Worm (Caenorhabditis elegans) whole organism, young adult: Measurements from ENCODE around the gene F55E10.1.

ENCODE experiments used
- B0035.1 ChIP-seq: sonication (generic microtip); optimal IDR thresholded peaks from 2 replicates; lab custom pipeline; 2016; ENCODE audit warnings: missing genetic modification characterization, mild to moderate bottlenecking, missing compliant biosample characterization, missing genotype, missing genetic modification reagents
- C17E4.6 ChIP-seq: fragments of 200-800 bp; sonication (Bioruptor generic); IDR thresholded peaks from 2 replicates; pipeline ENCODE4 v1.3.6; 2022; ENCODE audit warnings: missing genetic modification reagents, missing genetic modification characterization, missing compliant biosample characterization
- D2030.7 ChIP-seq: fragments of 200-800 bp; sonication (Bioruptor generic); IDR thresholded peaks from 2 replicates; pipeline ENCODE4 v1.3.6; 2022; ENCODE audit warnings: missing genetic modification reagents, missing genetic modification characterization, missing compliant biosample characterization
- F55B11.4 ChIP-seq: sonication (generic microtip); optimal IDR thresholded peaks from 2 replicates; lab custom pipeline; 2016; ENCODE audit warnings: missing compliant biosample characterization, missing genetic modification characterization, borderline replicate concordance; ENCODE audit not compliant: insufficient read depth
- F57A8.1 ChIP-seq: fragments of 200-800 bp; sonication (Bioruptor generic); optimal IDR thresholded peaks from 2 replicates; lab custom pipeline; 2018; ENCODE audit warnings: mild to moderate bottlenecking, missing genetic modification characterization, moderate library complexity, missing compliant biosample characterization
- F57C9.4 ChIP-seq: sonication (generic microtip); optimal IDR thresholded peaks from 2 replicates; lab custom pipeline; 2017; ENCODE audit warnings: mild to moderate bottlenecking, missing genetic modification characterization, missing compliant biosample characterization
- Y53G8AR.9 ChIP-seq: fragments of 200-800 bp; sonication (Bioruptor generic); conservative IDR thresholded peaks from 2 replicates; pipeline ENCODE4 v1.3.6; 2022; ENCODE audit warnings: missing genetic modification reagents, missing genetic modification characterization, missing compliant biosample characterization
- aptf-2 ChIP-seq: fragments of 200-800 bp; sonication (Bioruptor generic); conservative IDR thresholded peaks from 2 replicates; pipeline ENCODE4 v1.3.6; 2022; ENCODE audit warnings: missing genetic modification reagents, missing genetic modification characterization, missing compliant biosample characterization
- aptf-3 ChIP-seq: fragments of 200-800 bp; sonication (Bioruptor generic); IDR thresholded peaks from 2 replicates; pipeline ENCODE4 v1.3.6; 2022; ENCODE audit warnings: missing genetic modification characterization, missing compliant biosample characterization
- athp-1 ChIP-seq: sonication (generic microtip); optimal IDR thresholded peaks from 2 replicates; lab custom pipeline; 2017; ENCODE audit warnings: mild to moderate bottlenecking, missing genetic modification characterization, missing compliant biosample characterization
- attf-5 ChIP-seq: fragments of 200-800 bp; sonication (Bioruptor generic); optimal IDR thresholded peaks from 2 replicates; lab custom pipeline; 2018; ENCODE audit warnings: mild to moderate bottlenecking, missing genetic modification characterization, missing compliant biosample characterization
- attf-6 ChIP-seq: fragments of 200-800 bp; sonication (Bioruptor generic); IDR thresholded peaks from 2 replicates; pipeline ENCODE4 v1.3.6; 2022; ENCODE audit warnings: missing genetic modification reagents, missing genetic modification characterization, missing compliant biosample characterization
- bed-1 ChIP-seq: fragments of 200-800 bp; sonication (Bioruptor generic); IDR thresholded peaks from 2 replicates; pipeline ENCODE4 v1.3.6; 2022; ENCODE audit warnings: missing genetic modification reagents, missing genetic modification characterization, missing compliant biosample characterization
- ccch-3 ChIP-seq: fragments of 200-800 bp; sonication (Bioruptor generic); optimal IDR thresholded peaks from 2 replicates; lab custom pipeline; 2018; ENCODE audit warnings: mild to moderate bottlenecking, missing genetic modification characterization, missing compliant biosample characterization
- ceh-58 ChIP-seq: fragments of 200-800 bp; sonication (Bioruptor generic); IDR thresholded peaks from 2 replicates; pipeline ENCODE4 v1.3.6; 2022; ENCODE audit warnings: missing genetic modification characterization, missing compliant biosample characterization
- ceh-91 ChIP-seq: fragments of 200-800 bp; sonication (Bioruptor generic); IDR thresholded peaks from 2 replicates; pipeline ENCODE4 v1.3.6; 2022; ENCODE audit warnings: missing genetic modification reagents, missing genetic modification characterization, missing compliant biosample characterization
- dpff-1 ChIP-seq: sonication (generic microtip); optimal IDR thresholded peaks from 2 replicates; lab custom pipeline; 2017; ENCODE audit warnings: mild to moderate bottlenecking, missing genetic modification characterization, missing compliant biosample characterization
- efl-1 ChIP-seq: fragments of 150-350 bp; optimal IDR thresholded peaks from 2 replicates; lab custom pipeline; 2014; ENCODE audit warnings: missing biosample characterization, missing genetic modification reagents, missing genetic modification characterization
- ekl-4 ChIP-seq: fragments of 200-800 bp; sonication (Bioruptor generic); IDR thresholded peaks from 2 replicates; pipeline ENCODE4 v1.3.6; 2022; ENCODE audit warnings: missing genetic modification reagents, missing genetic modification characterization, missing compliant biosample characterization
- ets-4 ChIP-seq: fragments of 200-800 bp; sonication (Bioruptor generic); optimal IDR thresholded peaks from 2 replicates; lab custom pipeline; 2018; ENCODE audit warnings: mild to moderate bottlenecking, missing genetic modification characterization, missing compliant biosample characterization
- fkh-3 ChIP-seq: sonication (generic microtip); optimal IDR thresholded peaks from 2 replicates; lab custom pipeline; 2016; ENCODE audit warnings: mild to moderate bottlenecking, missing genetic modification characterization, missing compliant biosample characterization
- gei-17 ChIP-seq: fragments of 200-800 bp; sonication (Bioruptor generic); optimal IDR thresholded peaks from 2 replicates; lab custom pipeline; 2018; ENCODE audit warnings: mild to moderate bottlenecking, missing genetic modification characterization, missing compliant biosample characterization
- hmg-1.2 ChIP-seq: fragments of 200-800 bp; sonication (Bioruptor generic); IDR thresholded peaks from 2 replicates; pipeline ENCODE4 v1.3.6; 2022; ENCODE audit warnings: missing genetic modification reagents, missing genetic modification characterization, missing compliant biosample characterization
- hmg-20 ChIP-seq: fragments of 200-800 bp; sonication (Bioruptor generic); IDR thresholded peaks from 2 replicates; pipeline ENCODE4 v1.3.6; 2022; ENCODE audit warnings: missing genetic modification reagents, missing genetic modification characterization, missing compliant biosample characterization
- hrde-1 ChIP-seq: sonication (generic microtip); optimal IDR thresholded peaks from 2 replicates; lab custom pipeline; 2016; ENCODE audit warnings: missing genetic modification characterization, mild to moderate bottlenecking, missing compliant biosample characterization, moderate library complexity, missing genotype, missing genetic modification reagents, borderline replicate concordance
- hsf-1 ChIP-seq: fragments of 200-800 bp; sonication (Bioruptor generic); IDR thresholded peaks from 2 replicates; pipeline ENCODE4 v1.3.6; 2022; ENCODE audit warnings: missing genetic modification reagents, missing genetic modification characterization, missing compliant biosample characterization
- let-607 ChIP-seq, 2 experiments: fragments of 200-800 bp in 1 of 2; sonication (Bioruptor generic) in 1 of 2; sonication (generic microtip) in 1 of 2; optimal IDR thresholded peaks; 2 replicates each; lab custom pipeline; 2016 to 2018; ENCODE audit warnings: mild to moderate bottlenecking in 2 of 2, missing compliant biosample characterization in 2 of 2, missing genetic modification characterization in 2 of 2, moderate library complexity in 2 of 2, missing genotype in 1 of 2
- lin-26 ChIP-seq: fragments of 200-800 bp; sonication (Bioruptor generic); IDR thresholded peaks from 2 replicates; pipeline ENCODE4 v1.3.6; 2022; ENCODE audit warnings: missing genetic modification reagents, missing genetic modification characterization, missing compliant biosample characterization
- lsy-27 ChIP-seq: sonication (generic microtip); optimal IDR thresholded peaks from 2 replicates; lab custom pipeline; 2017; ENCODE audit warnings: missing genetic modification characterization, mild to moderate bottlenecking, missing compliant biosample characterization, antibody characterized with exemption, missing genotype, borderline replicate concordance; ENCODE audit not compliant: insufficient read depth
- madf-3 ChIP-seq: fragments of 200-800 bp; sonication (Bioruptor generic); IDR thresholded peaks from 2 replicates; pipeline ENCODE4 v1.3.6; 2022; ENCODE audit warnings: missing genetic modification reagents, missing genetic modification characterization, missing compliant biosample characterization
- madf-6 ChIP-seq: fragments of 200-800 bp; sonication (Bioruptor generic); IDR thresholded peaks from 2 replicates; pipeline ENCODE4 v1.3.6; 2022; ENCODE audit warnings: missing genetic modification reagents, missing genetic modification characterization, missing compliant biosample characterization
- mcd-1 ChIP-seq: fragments of 200-800 bp; sonication (Bioruptor generic); IDR thresholded peaks from 2 replicates; pipeline ENCODE4 v1.3.6; 2022; ENCODE audit warnings: missing genetic modification reagents, missing genetic modification characterization, missing compliant biosample characterization
- mes-4 ChIP-seq: sonication (generic microtip); optimal IDR thresholded peaks from 2 replicates; lab custom pipeline; 2016; ENCODE audit warnings: missing genotype, missing genetic modification characterization, missing compliant biosample characterization
- nfya-1 ChIP-seq: sonication (generic microtip); optimal IDR thresholded peaks from 2 replicates; lab custom pipeline; 2017; ENCODE audit warnings: antibody characterized with exemption, missing compliant biosample characterization, missing genetic modification characterization, borderline replicate concordance; ENCODE audit not compliant: insufficient read depth
- nfya-2 ChIP-seq: fragments of 200-800 bp; sonication (Bioruptor generic); IDR thresholded peaks from 2 replicates; pipeline ENCODE4 v1.3.6; 2022; ENCODE audit warnings: missing genetic modification reagents, missing genetic modification characterization, missing compliant biosample characterization
- nhr-27 ChIP-seq: fragments of 200-800 bp; sonication (Bioruptor generic); optimal IDR thresholded peaks from 2 replicates; lab custom pipeline; 2018; ENCODE audit warnings: mild to moderate bottlenecking, missing genetic modification characterization, moderate library complexity, missing compliant biosample characterization
- rcor-1 ChIP-seq: fragments of 200-800 bp; sonication (Bioruptor generic); IDR thresholded peaks from 2 replicates; pipeline ENCODE4 v1.3.6; 2022; ENCODE audit warnings: missing genetic modification reagents, missing genetic modification characterization, missing compliant biosample characterization
- sea-2 ChIP-seq: fragments of 200-800 bp; sonication (Bioruptor generic); IDR thresholded peaks from 2 replicates; pipeline ENCODE4 v1.3.6; 2022; ENCODE audit warnings: missing genetic modification characterization, missing compliant biosample characterization
- snpc-4 ChIP-seq, 5 experiments: fragments of 150-350 bp in 1 of 5; sonication (generic microtip) in 4 of 5; optimal IDR thresholded peaks; 2 replicates each; lab custom pipeline; 2014 to 2018; ENCODE audit warnings: missing genetic modification characterization in 5 of 5, missing biosample characterization in 3 of 5, antibody characterized with exemption in 2 of 5, mild to moderate bottlenecking in 2 of 5, missing compliant biosample characterization in 2 of 5, missing genotype in 2 of 5, moderate library complexity in 2 of 5, missing genetic modification reagents in 1 of 5
- somi-1 ChIP-seq: fragments of 200-800 bp; sonication (Bioruptor generic); optimal IDR thresholded peaks from 2 replicates; lab custom pipeline; 2018; ENCODE audit warnings: mild to moderate bottlenecking, missing genetic modification characterization, missing compliant biosample characterization
- tbp1 ChIP-seq: fragments of 200-800 bp; sonication (Bioruptor generic); optimal IDR thresholded peaks from 2 replicates; lab custom pipeline; 2018; ENCODE audit warnings: mild to moderate bottlenecking, missing genetic modification characterization, missing compliant biosample characterization
- tbx-9 ChIP-seq: sonication (generic microtip); optimal IDR thresholded peaks from 2 replicates; lab custom pipeline; 2016; ENCODE audit warnings: borderline replicate concordance, missing genetic modification characterization, inconsistent platforms, missing compliant biosample characterization
- tlf-1 ChIP-seq: fragments of 200-800 bp; sonication (Bioruptor generic); optimal IDR thresholded peaks from 2 replicates; lab custom pipeline; 2018; ENCODE audit warnings: mild to moderate bottlenecking, missing genetic modification characterization, missing compliant biosample characterization
- unc-62 ChIP-seq: fragments of 150-350 bp; optimal IDR thresholded peaks from 2 replicates; lab custom pipeline; 2014; ENCODE audit warnings: missing biosample characterization, missing genetic modification reagents, missing genetic modification characterization
- ztf-25 ChIP-seq: fragments of 200-800 bp; sonication (Bioruptor generic); IDR thresholded peaks from 2 replicates; pipeline ENCODE4 v1.3.6; 2022; ENCODE audit warnings: missing genetic modification reagents, missing genetic modification characterization, missing compliant biosample characterization
- ztf-28 ChIP-seq: fragments of 200-800 bp; sonication (Bioruptor generic); IDR thresholded peaks from 2 replicates; pipeline ENCODE4 v1.3.6; 2022; ENCODE audit warnings: missing genetic modification reagents, missing genetic modification characterization, missing compliant biosample characterization

Gene F55E10.1

DNA sequence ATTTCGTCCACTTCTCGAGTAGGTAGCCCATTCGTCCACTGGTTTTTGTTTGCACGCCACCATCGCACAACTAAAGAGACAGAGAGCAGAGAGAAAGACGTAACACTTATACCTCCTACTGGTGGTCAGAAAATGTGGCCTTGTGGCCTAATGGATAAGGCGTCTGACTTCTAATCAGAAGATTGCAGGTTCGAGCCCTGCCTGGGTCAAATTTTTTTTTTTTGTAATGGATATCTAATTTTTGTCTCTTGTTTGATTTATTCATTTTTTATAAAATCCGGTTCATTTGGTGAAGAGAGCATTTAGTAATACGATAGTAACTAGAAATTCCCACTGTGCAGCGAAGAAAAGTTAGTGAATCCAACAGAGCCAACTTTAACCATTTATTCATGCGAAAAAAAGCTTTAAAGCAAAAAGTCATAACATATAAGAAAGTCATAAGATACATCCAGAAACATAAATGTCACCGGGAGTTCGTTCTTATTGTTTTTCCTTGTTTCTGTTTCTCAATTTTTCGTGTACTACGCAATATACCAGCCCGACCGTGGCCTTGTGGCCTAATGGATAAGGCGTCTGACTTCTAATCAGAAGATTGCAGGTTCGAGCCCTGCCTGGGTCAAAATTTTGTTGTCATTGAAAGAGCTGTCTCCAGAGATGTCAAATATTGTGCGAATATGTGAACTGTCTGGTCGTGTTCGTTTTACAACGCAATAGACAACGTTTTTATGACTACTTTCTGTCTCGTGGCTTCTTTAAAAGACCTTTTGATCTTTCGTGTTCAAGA is 44.5 kb downstream of the F55E10.1 start (continued):
- no peak for TF ChIP-seq ceh-91 (GFP tag; lab: Robert Waterston, UW)
- TF ChIP-seq F57C9.4 (tag; lab: Kevin White, UChicago): no peak
- TF ChIP-seq tbx-9: no peak
- no peak for TF ChIP-seq attf-6 (GFP tag; lab: Robert Waterston, UW)
- TF ChIP-seq D2030.7 (GFP tag; lab: Robert Waterston, UW): peak; percentile 44
- TF ChIP-seq Y53G8AR.9 (GFP tag; lab: Robert Waterston, UW): no peak
- no peak for TF ChIP-seq efl-1
- TF ChIP-seq ets-4 (GFP tag; lab: Kevin White, UChicago): no peak
- TF ChIP-seq madf-3 (GFP tag; lab: Robert Waterston, UW): no peak
- no peak for TF ChIP-seq unc-62 (GFP tag; lab: Kevin White, UChicago)
- 0 out of 2 replicates have a peak, but pooled peaks have one; percentile 9 for TF ChIP-seq mcd-1 (GFP tag; lab: Robert Waterston, UW)
- TF ChIP-seq aptf-2: no peak
- TF ChIP-seq nfya-1 (tag; lab: Kevin White, UChicago): no peak
- TF ChIP-seq sea-2 (GFP tag; lab: Robert Waterston, UW): no peak
- TF ChIP-seq attf-5 (GFP tag; lab: Kevin White, UChicago): no peak
- peak; percentile 73 for TF ChIP-seq rcor-1 (GFP tag; lab: Robert Waterston, UW)
- TF ChIP-seq hrde-1 (tag; lab: Kevin White, UChicago): no peak
- no peak for TF ChIP-seq F55B11.4 (tag; lab: Kevin White, UChicago)
- no peak for TF ChIP-seq nhr-27
- TF ChIP-seq tbp1 (GFP tag; lab: Kevin White, UChicago): peak; percentile 95
- no peak for TF ChIP-seq fkh-3 (tag; lab: Kevin White, UChicago)
- TF ChIP-seq bed-1 (GFP tag; lab: Robert Waterston, UW): no peak
- no peak for TF ChIP-seq C17E4.6 (GFP tag; lab: Robert Waterston, UW)
- TF ChIP-seq ztf-28 (GFP tag; lab: Robert Waterston, UW): 0 out of 2 replicates have a peak, but pooled peaks have one; percentile 35
- peak; percentile 39 for TF ChIP-seq snpc-4 (GFP tag; optimal IDR thresholded peaks at IDR 0.05; lab: Kevin White, UChicago)
- TF ChIP-seq snpc-4 (tag; optimal IDR thresholded peaks at IDR 0.05; lab: Kevin White, UChicago): peak in 2 of 4 experiments; percentile 17 to 31
- TF ChIP-seq lsy-27 (tag; lab: Kevin White, UChicago): no peak
- TF ChIP-seq F57A8.1 (GFP tag; lab: Kevin White, UChicago): no peak
- TF ChIP-seq B0035.1: no peak
- TF ChIP-seq dpff-1: no peak
- no peak for TF ChIP-seq ccch-3
- peak; percentile 78 for TF ChIP-seq hmg-1.2 (GFP tag; lab: Robert Waterston, UW)
- peak; percentile 18 for TF ChIP-seq somi-1 (GFP tag; lab: Kevin White, UChicago)
- TF ChIP-seq tlf-1 (GFP tag; lab: Kevin White, UChicago): no peak
- TF ChIP-seq ceh-58 (GFP tag; lab: Robert Waterston, UW): no peak
- TF ChIP-seq athp-1 (tag; lab: Kevin White, UChicago): no peak
- TF ChIP-seq madf-6: peak; percentile 48; the same call in 1 of the 2 replicates
- no peak for TF ChIP-seq aptf-3 (GFP tag; lab: Robert Waterston, UW)
- no peak for TF ChIP-seq mes-4 (tag; lab: Kevin White, UChicago)
- no peak for TF ChIP-seq hsf-1 (GFP tag; lab: Robert Waterston, UW)
- TF ChIP-seq gei-17 (GFP tag; lab: Kevin White, UChicago): no peak
- TF ChIP-seq let-607 (tag; optimal IDR thresholded peaks at IDR 0.05; lab: Kevin White, UChicago): no peak
- TF ChIP-seq ztf-25: peak; percentile 67; the same call in 1 of the 2 replicates
- peak; percentile 43; the same call in 1 of the 2 replicates for TF ChIP-seq ekl-4 (GFP tag; lab: Robert Waterston, UW)
- TF ChIP-seq nfya-2 (GFP tag; lab: Robert Waterston, UW): no peak
- TF ChIP-seq lin-26 (GFP tag; lab: Robert Waterston, UW): peak; percentile 85
- no peak for TF ChIP-seq hmg-20 (GFP tag; lab: Robert Waterston, UW)
